Worm (Caenorhabditis elegans) whole organism, early embryonic: ENCODE data around the gene F47B8.2.

ENCODE experiments used
- B0310.2 ChIP-seq: sonication (generic microtip); optimal IDR thresholded peaks from 2 replicates; lab custom pipeline; 2016; ENCODE audit warnings: mild to moderate bottlenecking, missing genetic modification characterization, missing compliant biosample characterization
- ama-1 ChIP-seq: fragments of 150-350 bp; optimal IDR thresholded peaks from 2 replicates; lab custom pipeline; 2014
- ets-7 ChIP-seq: sonication (generic microtip); optimal IDR thresholded peaks from 2 replicates; lab custom pipeline; 2016; ENCODE audit warnings: missing genotype, missing genetic modification characterization, missing compliant biosample characterization
- flt-1 ChIP-seq: fragments of 200-800 bp; sonication (Bioruptor generic); IDR thresholded peaks from 2 replicates; pipeline ENCODE4 v1.3.6; 2022; ENCODE audit warnings: missing genetic modification characterization, missing compliant biosample characterization
- scrt-1 ChIP-seq: fragments of 200-800 bp; sonication (Bioruptor generic); IDR thresholded peaks from 2 replicates; pipeline ENCODE4 v1.3.6; 2022; ENCODE audit warnings: missing genetic modification characterization, missing compliant biosample characterization
- tbx-37 ChIP-seq: fragments of 200-800 bp; sonication (Bioruptor generic); conservative IDR thresholded peaks from 2 replicates; pipeline ENCODE4 v1.3.6; 2022; ENCODE audit warnings: missing genetic modification reagents, missing genetic modification characterization, missing compliant biosample characterization

DNA sequence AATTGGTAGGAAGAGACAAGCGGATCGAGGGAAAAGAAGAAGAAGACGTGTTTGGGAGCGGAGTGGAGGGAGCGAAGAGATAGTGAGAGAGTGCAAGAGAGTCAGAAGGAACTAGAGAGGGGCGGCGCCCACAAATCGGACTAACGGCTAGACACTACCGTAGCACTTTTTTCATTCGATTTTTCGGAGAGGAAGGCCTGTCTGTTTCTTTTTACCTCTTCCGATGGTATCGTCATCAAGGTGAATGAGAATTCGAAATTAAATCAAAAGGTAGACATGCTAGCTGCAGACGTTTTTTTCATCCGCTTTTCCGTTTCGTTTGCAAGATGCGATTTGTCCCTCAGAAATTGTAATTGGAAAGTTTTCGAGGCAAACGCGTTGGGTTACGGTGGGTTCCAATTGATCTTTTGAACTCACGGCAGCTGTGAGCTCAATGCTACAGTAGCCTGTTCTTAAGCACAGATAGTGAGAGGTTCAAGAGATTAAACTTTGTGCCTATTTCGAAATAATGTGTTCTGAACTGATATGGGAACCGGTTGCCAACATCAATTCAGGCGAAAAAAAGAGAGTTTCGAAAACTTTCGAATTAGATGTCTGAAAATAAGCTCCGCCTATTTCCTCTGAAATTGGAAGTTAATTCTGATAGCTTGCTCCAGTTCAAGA, 48.3 kb upstream of the F47B8.2 start:
- TF ChIP-seq ets-7 = no peak
- no peak for TF ChIP-seq scrt-1
- no peak for TF ChIP-seq ama-1 (lab: Kevin White, UChicago)
- no peak for TF ChIP-seq tbx-37
- no peak for TF ChIP-seq flt-1
- no peak for TF ChIP-seq B0310.2 (tag; lab: Kevin White, UChicago)
